Worm (Caenorhabditis elegans): ENCODE results near the gene F20A1.8.

DNA sequence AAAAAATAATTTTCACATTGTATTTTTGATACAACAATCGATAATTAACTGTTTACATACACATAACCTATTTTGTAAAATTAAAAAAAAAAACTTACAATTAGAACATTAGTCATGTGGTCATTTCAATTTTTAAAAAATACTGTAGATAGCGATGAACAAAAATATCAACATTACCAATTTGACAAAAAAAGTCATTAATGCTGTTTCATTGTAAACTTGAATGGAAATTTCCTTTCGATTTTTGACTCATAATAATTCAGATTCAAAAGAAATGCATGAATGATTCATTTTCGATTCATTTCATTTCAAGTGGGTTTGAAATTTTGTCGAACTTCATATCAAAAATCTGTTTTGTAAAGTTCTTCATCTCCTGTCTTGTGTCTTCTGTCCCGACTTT, 38.0 kb downstream of the F20A1.8 start, which contains the start of gene C33G8.2:
- no peak for TF ChIP-seq ets-7 (tag; optimal IDR thresholded peaks at IDR 0.05)
- no peak for TF ChIP-seq tra-4 (tag; optimal IDR thresholded peaks at IDR 0.05)
- TF ChIP-seq ama-1 (optimal IDR thresholded peaks at IDR 0.05), result no peak
- TF ChIP-seq F13C5.2 (tag; optimal IDR thresholded peaks at IDR 0.05), result no peak
